Fruit fly (Drosophila melanogaster) whole organism, embryonic: ENCODE measurements around the gene CG10301.

Experiments
- Atf3 ChIP-seq: fragments of 200-800 bp; sonication (Bioruptor generic); optimal IDR thresholded peaks from 3 replicates; lab custom pipeline; 2016; ENCODE audit warnings: missing biosample characterization, missing genetic modification characterization
- Blimp-1 ChIP-seq: fragments of 200-800 bp; sonication (Bioruptor generic); optimal IDR thresholded peaks from 3 replicates; lab custom pipeline; 2018; ENCODE audit warnings: missing biosample characterization, missing genetic modification characterization, mild to moderate bottlenecking, moderate library complexity, missing genetic modification reagents
- BtbVII ChIP-seq: fragments of 200-800 bp; sonication (Bioruptor generic); optimal IDR thresholded peaks from 3 replicates; lab custom pipeline; 2017; ENCODE audit warnings: missing biosample characterization, mild to moderate bottlenecking, missing genetic modification characterization
- C15 ChIP-seq: fragments of 200-800 bp; sonication (Bioruptor generic); IDR thresholded peaks from 3 replicates; pipeline ENCODE4 v1.3.6; 2022; ENCODE audit warnings: missing biosample characterization, missing genetic modification characterization
- CG12219 ChIP-seq: fragments of 200-800 bp; sonication (Bioruptor generic); optimal IDR thresholded peaks from 3 replicates; lab custom pipeline; 2018; ENCODE audit warnings: missing biosample characterization, mild to moderate bottlenecking, missing genetic modification characterization
- CG13894 ChIP-seq: fragments of 200-800 bp; sonication (Bioruptor generic); optimal IDR thresholded peaks from 3 replicates; lab custom pipeline; 2018; ENCODE audit warnings: missing biosample characterization, mild to moderate bottlenecking, missing genetic modification characterization, moderate library complexity
- CG14667 ChIP-seq: fragments of 200-800 bp; sonication (Bioruptor generic); IDR thresholded peaks from 2 replicates; pipeline ENCODE4 v1.3.6; 2022; ENCODE audit warnings: missing biosample characterization, missing genetic modification characterization
- CG1647 ChIP-seq: fragments of 200-800 bp; sonication (Bioruptor generic); optimal IDR thresholded peaks from 3 replicates; lab custom pipeline; 2016; ENCODE audit warnings: missing biosample characterization, missing genetic modification characterization
- CG17359 ChIP-seq: fragments of 200-800 bp; sonication (Bioruptor generic); optimal IDR thresholded peaks from 3 replicates; lab custom pipeline; 2018; ENCODE audit warnings: missing biosample characterization, mild to moderate bottlenecking, missing genetic modification characterization, moderate library complexity
- CG17568 ChIP-seq: fragments of 200-800 bp; sonication (Bioruptor generic); optimal IDR thresholded peaks from 2 replicates; lab custom pipeline; 2018; ENCODE audit warnings: missing biosample characterization, mild to moderate bottlenecking, missing genetic modification characterization, moderate library complexity
- CG42726 ChIP-seq: fragments of 200-800 bp; sonication (Bioruptor generic); IDR thresholded peaks from 2 replicates; pipeline ENCODE4 v1.3.6; 2022; ENCODE audit warnings: missing biosample characterization, missing genetic modification characterization; ENCODE audit not compliant: partially characterized antibody
- CG4404 ChIP-seq: fragments of 200-800 bp; sonication (Bioruptor generic); IDR thresholded peaks from 2 replicates; pipeline ENCODE4 v1.3.6; 2022; ENCODE audit warnings: missing biosample characterization, missing genetic modification characterization
- CG4707 ChIP-seq: fragments of 200-800 bp; sonication (Bioruptor generic); optimal IDR thresholded peaks from 2 replicates; lab custom pipeline; 2018; ENCODE audit warnings: missing biosample characterization, mild to moderate bottlenecking, missing genetic modification characterization, moderate library complexity
- CG4730 ChIP-seq: fragments of 200-800 bp; sonication (Bioruptor generic); IDR thresholded peaks from 2 replicates; pipeline ENCODE4 v1.3.6; 2022; ENCODE audit warnings: missing biosample characterization, missing genetic modification characterization
- CG6175 ChIP-seq: fragments of 200-800 bp; sonication (Bioruptor generic); IDR thresholded peaks from 3 replicates; pipeline ENCODE4 v1.3.6; 2022; ENCODE audit warnings: missing biosample characterization, missing genetic modification characterization
- CG6272 ChIP-seq: fragments of 200-800 bp; sonication (Bioruptor generic); IDR thresholded peaks from 2 replicates; pipeline ENCODE4 v1.3.6; 2022; ENCODE audit warnings: missing biosample characterization, missing genetic modification characterization
- CG6683 ChIP-seq: fragments of 200-800 bp; sonication (Bioruptor generic); optimal IDR thresholded peaks from 2 replicates; lab custom pipeline; 2017; ENCODE audit warnings: missing biosample characterization, mild to moderate bottlenecking, missing genetic modification characterization, missing genetic modification reagents
- CG8388 ChIP-seq: fragments of 200-800 bp; sonication (Bioruptor generic); optimal IDR thresholded peaks from 2 replicates; lab custom pipeline; 2019; ENCODE audit warnings: missing biosample characterization, mild to moderate bottlenecking, missing genetic modification characterization, moderate library complexity
- CG8765 ChIP-seq: fragments of 200-800 bp; sonication (Bioruptor generic); IDR thresholded peaks from 2 replicates; pipeline ENCODE4 v1.3.6; 2022; ENCODE audit warnings: missing biosample characterization, missing genetic modification characterization
- Dfd ChIP-seq, 2 experiments: fragments of >200 bp; optimal IDR thresholded peaks; 2 replicates each; lab custom pipeline; 2017; ENCODE audit warnings: missing biosample characterization in 2 of 2, missing genetic modification characterization in 2 of 2
- Dip2 ChIP-seq: fragments of 200-800 bp; sonication (Bioruptor generic); IDR thresholded peaks from 2 replicates; pipeline ENCODE4 v1.3.6; 2022; ENCODE audit warnings: missing biosample characterization, missing genetic modification characterization
- E2f2 ChIP-seq: fragments of 200-800 bp; sonication (Bioruptor generic); IDR thresholded peaks from 2 replicates; pipeline ENCODE4 v1.3.6; 2022; ENCODE audit warnings: missing biosample characterization, missing genetic modification characterization
- HLHmδ ChIP-seq: fragments of 200-800 bp; sonication (Bioruptor generic); optimal IDR thresholded peaks from 2 replicates; lab custom pipeline; 2018; ENCODE audit warnings: missing biosample characterization, mild to moderate bottlenecking, missing genetic modification characterization, moderate library complexity
- HmgD ChIP-seq: fragments of 200-800 bp; sonication (Bioruptor generic); optimal IDR thresholded peaks from 3 replicates; lab custom pipeline; 2016; ENCODE audit warnings: missing biosample characterization, missing genetic modification characterization
- Max ChIP-seq: fragments of 200-800 bp; sonication (Bioruptor generic); optimal IDR thresholded peaks from 2 replicates; lab custom pipeline; 2016; ENCODE audit warnings: missing biosample characterization, mild to moderate bottlenecking, missing genetic modification characterization
- Myb ChIP-seq: fragments of 200-800 bp; sonication (Bioruptor generic); optimal IDR thresholded peaks from 2 replicates; lab custom pipeline; 2016; ENCODE audit warnings: missing biosample characterization, missing genetic modification characterization
- Nf-YA ChIP-seq: fragments of 200-800 bp; sonication (Bioruptor generic); IDR thresholded peaks from 2 replicates; pipeline ENCODE4 v1.3.6; 2022; ENCODE audit warnings: missing biosample characterization, missing genetic modification characterization
- PHDP ChIP-seq: fragments of 200-800 bp; sonication (Bioruptor generic); optimal IDR thresholded peaks from 3 replicates; lab custom pipeline; 2018; ENCODE audit warnings: missing biosample characterization, mild to moderate bottlenecking, missing genetic modification characterization, moderate library complexity
- Rx ChIP-seq: fragments of 200-800 bp; sonication (Bioruptor generic); IDR thresholded peaks from 2 replicates; pipeline ENCODE4 v1.3.6; 2022; ENCODE audit warnings: missing biosample characterization, missing genetic modification characterization
- Scr ChIP-seq: fragments of 200-800 bp; sonication (Bioruptor generic); IDR thresholded peaks from 2 replicates; pipeline ENCODE4 v1.3.6; 2022; ENCODE audit warnings: missing biosample characterization, missing genetic modification characterization; ENCODE audit not compliant: partially characterized antibody
- al ChIP-seq: fragments of 200-800 bp; sonication (Bioruptor generic); IDR thresholded peaks from 2 replicates; pipeline ENCODE4 v1.3.6; 2022; ENCODE audit warnings: missing biosample characterization, missing genetic modification characterization
- ato ChIP-seq: fragments of 200-800 bp; sonication (Bioruptor generic); IDR thresholded peaks from 2 replicates; pipeline ENCODE4 v1.3.6; 2022; ENCODE audit warnings: missing biosample characterization, missing genetic modification characterization; ENCODE audit not compliant: partially characterized antibody
- az2 ChIP-seq: fragments of 200-800 bp; sonication (Bioruptor generic); optimal IDR thresholded peaks from 3 replicates; lab custom pipeline; 2016; ENCODE audit warnings: missing biosample characterization, missing genetic modification characterization
- dimm ChIP-seq: fragments of 200-800 bp; sonication (Bioruptor generic); IDR thresholded peaks from 2 replicates; pipeline ENCODE4 v1.3.6; 2022; ENCODE audit warnings: missing biosample characterization, missing genetic modification characterization
- esg ChIP-seq: fragments of 200-800 bp; sonication (Bioruptor generic); conservative IDR thresholded peaks from 2 replicates; pipeline ENCODE4 v1.3.6; 2022; ENCODE audit warnings: missing biosample characterization, missing genetic modification characterization
- eve ChIP-seq, 2 experiments: fragments of >200 bp; optimal IDR thresholded peaks; 2 replicates each; lab custom pipeline; 2017; ENCODE audit warnings: missing biosample characterization in 2 of 2, missing genetic modification characterization in 2 of 2
- ewg ChIP-seq: fragments of 200-800 bp; sonication (Bioruptor generic); optimal IDR thresholded peaks from 3 replicates; lab custom pipeline; 2017; ENCODE audit warnings: mild to moderate bottlenecking, missing biosample characterization, missing genetic modification reagents, missing genetic modification characterization
- gsb-n ChIP-seq: fragments of 200-800 bp; sonication (Bioruptor generic); optimal IDR thresholded peaks from 3 replicates; lab custom pipeline; 2018; ENCODE audit warnings: missing biosample characterization, mild to moderate bottlenecking, missing genetic modification characterization
- hbn ChIP-seq: fragments of 200-800 bp; sonication (Bioruptor generic); IDR thresholded peaks from 2 replicates; pipeline ENCODE4 v1.3.6; 2022; ENCODE audit warnings: missing biosample characterization, missing genetic modification characterization; ENCODE audit not compliant: partially characterized antibody
- hkb ChIP-seq, 2 experiments: fragments of 200-800 bp in 1 of 2; fragments of >200 bp in 1 of 2; sonication (Bioruptor generic) in 1 of 2; IDR thresholded peaks in 1 of 2; optimal IDR thresholded peaks in 1 of 2; 2 replicates each; pipeline versions ENCODE4 v1.3.6 to Lab custom; 2017 to 2022; ENCODE audit warnings: missing biosample characterization in 1 of 2, missing genetic modification characterization in 1 of 2
- insv ChIP-seq, 2 experiments: fragments of 200-800 bp; sonication (Bioruptor generic); optimal IDR thresholded peaks; 3 replicates each; lab custom pipeline; 2016 to 2018; ENCODE audit warnings: missing biosample characterization in 2 of 2, missing genetic modification characterization in 2 of 2
- lmd ChIP-seq: fragments of 200-800 bp; sonication (Bioruptor generic); IDR thresholded peaks from 2 replicates; pipeline ENCODE4 v1.3.6; 2022; ENCODE audit warnings: missing biosample characterization, missing genetic modification characterization
- mld ChIP-seq: fragments of 200-800 bp; sonication (Bioruptor generic); IDR thresholded peaks from 3 replicates; pipeline ENCODE4 v1.3.6; 2022; ENCODE audit warnings: missing biosample characterization, missing genetic modification characterization; ENCODE audit not compliant: partially characterized antibody
- nerfin-1 ChIP-seq: fragments of 200-800 bp; sonication (Bioruptor generic); optimal IDR thresholded peaks from 3 replicates; lab custom pipeline; 2019; ENCODE audit warnings: missing biosample characterization, mild to moderate bottlenecking, missing genetic modification characterization, moderate library complexity
- pita ChIP-seq: fragments of 200-800 bp; sonication (Bioruptor generic); optimal IDR thresholded peaks from 2 replicates; lab custom pipeline; 2017; ENCODE audit warnings: missing biosample characterization, mild to moderate bottlenecking, missing genetic modification characterization
- rib ChIP-seq: fragments of 200-800 bp; sonication (Bioruptor generic); IDR thresholded peaks from 2 replicates; pipeline ENCODE4 v1.3.6; 2022; ENCODE audit warnings: missing biosample characterization, missing genetic modification characterization
- sim ChIP-seq: fragments of 200-800 bp; sonication (Bioruptor generic); IDR thresholded peaks from 2 replicates; pipeline ENCODE4 v1.3.6; 2022; ENCODE audit warnings: missing biosample characterization, missing genetic modification characterization
- slp2 ChIP-seq: fragments of 200-800 bp; sonication (Bioruptor generic); optimal IDR thresholded peaks from 2 replicates; lab custom pipeline; 2016; ENCODE audit warnings: missing biosample characterization, missing genetic modification characterization
- tll ChIP-seq, 2 experiments: fragments of 200-800 bp in 1 of 2; fragments of >200 bp in 1 of 2; sonication (Bioruptor generic) in 1 of 2; optimal IDR thresholded peaks; 2 replicates each; lab custom pipeline; 2017 to 2019; ENCODE audit warnings: missing biosample characterization in 2 of 2, missing genetic modification characterization in 2 of 2, mild to moderate bottlenecking in 1 of 2, moderate library complexity in 1 of 2

The CG10301 gene

DNA sequence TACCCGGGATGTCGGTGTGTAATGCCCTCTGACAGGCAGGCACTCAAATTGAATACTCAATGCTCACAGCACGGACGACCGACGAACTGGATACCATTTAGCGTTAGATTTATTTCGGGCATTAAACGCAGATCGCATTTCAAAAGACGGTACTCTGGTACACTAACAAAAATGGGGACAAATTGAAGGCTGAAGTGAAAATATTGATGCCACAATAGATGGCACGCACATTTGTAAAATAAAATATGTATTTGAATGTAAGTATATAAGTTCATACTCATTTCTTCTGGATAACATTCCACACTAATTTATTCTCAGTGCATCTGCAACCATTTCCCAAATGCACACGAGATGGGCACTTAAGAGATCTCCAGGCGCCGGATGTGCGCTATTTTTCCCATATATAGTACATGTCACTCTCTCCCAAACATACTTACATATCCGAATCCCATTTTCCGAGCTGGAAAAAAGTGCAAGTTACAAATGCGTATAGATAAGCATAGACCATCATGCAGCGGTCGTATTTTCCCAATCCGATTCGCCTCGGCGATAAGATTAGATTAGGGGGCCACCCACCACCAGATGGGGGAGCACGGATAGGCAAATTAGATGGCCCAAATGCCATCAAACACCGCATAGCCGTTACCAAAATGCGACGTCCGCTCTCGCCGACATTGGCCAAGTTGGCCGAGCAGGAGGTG lies at the start of gene CG10301 (continued):
- TF ChIP-seq Myb (GFP tag; lab: Kevin White, UChicago) (no peak), CG4730 (GFP tag; lab: Robert Waterston, UW) (no peak), CG4707 (GFP tag; lab: Kevin White, UChicago) (peak; percentile 21), esg (GFP tag; lab: Robert Waterston, UW) (peak; percentile 52), hkb (optimal IDR thresholded peaks at IDR 0.05; lab: Kevin White, UChicago) (no peak), hkb (GFP tag; IDR thresholded peaks at IDR 0.05; lab: Robert Waterston, UW) (peak; percentile 55; the same call in 1 of the 2 replicates), CG12219 (peak; percentile 59), az2 (GFP tag; lab: Kevin White, UChicago) (peak; percentile 64), CG1647 (GFP tag; lab: Kevin White, UChicago) (peak; percentile 25), pita (GFP tag; lab: Kevin White, UChicago) (no peak), nerfin-1 (peak; percentile 45), Nf-YA (GFP tag; lab: Robert Waterston, UW) (no peak), Scr (GFP tag; lab: Robert Waterston, UW) (no peak), mld (no peak), CG14667 (peak; percentile 56), sim (peak; percentile 31; the same call in 1 of the 2 replicates), CG17568 (GFP tag; lab: Kevin White, UChicago) (no peak), HmgD (GFP tag; lab: Kevin White, UChicago) (no peak), tll (GFP tag; optimal IDR thresholded peaks at IDR 0.05; lab: Kevin White, UChicago) (no peak), ewg (GFP tag; lab: Kevin White, UChicago) (peak; percentile 56), slp2 (GFP tag; lab: Kevin White, UChicago) (peak; percentile 1), Rx (GFP tag; lab: Robert Waterston, UW) (peak; percentile 39), Max (peak; percentile 20), Blimp-1 (peak; percentile 67), PHDP (tag; lab: Kevin White, UChicago) (peak; percentile 37), al (GFP tag; lab: Robert Waterston, UW) (no peak), hbn (GFP tag; lab: Robert Waterston, UW) (no peak), rib (GFP tag; lab: Robert Waterston, UW) (no peak), HLHmδ (GFP tag; lab: Kevin White, UChicago) (no peak), gsb-n (tag; lab: Kevin White, UChicago) (peak; percentile 48), CG8765 (peak; percentile 81), CG6272 (GFP tag; lab: Robert Waterston, UW) (0 out of 2 replicates have a peak, but pooled peaks have one; percentile 7), CG6683 (GFP tag; lab: Kevin White, UChicago) (no peak), eve (GFP tag; optimal IDR thresholded peaks at IDR 0.05; lab: Kevin White, UChicago) (peak; percentile 63 to 67), CG13894 (tag; lab: Kevin White, UChicago) (no peak), C15 (no peak), insv (GFP tag; optimal IDR thresholded peaks at IDR 0.05; lab: Kevin White, UChicago) (no peak), lmd (GFP tag; lab: Robert Waterston, UW) (peak; percentile 62), Dfd (GFP tag; optimal IDR thresholded peaks at IDR 0.05; lab: Kevin White, UChicago) (no peak), BtbVII (GFP tag; lab: Kevin White, UChicago) (no peak), CG8388 (GFP tag; lab: Kevin White, UChicago) (peak; percentile 65), CG6175 (GFP tag; lab: Robert Waterston, UW) (no peak), E2f2 (peak; percentile 34; the same call in 1 of the 2 replicates), dimm (GFP tag; lab: Robert Waterston, UW) (no peak; the same call in 1 of the 2 replicates), ato (GFP tag; lab: Robert Waterston, UW) (no peak), Atf3 (GFP tag; lab: Kevin White, UChicago) (peak; percentile 17), CG42726 (GFP tag; lab: Robert Waterston, UW) (no peak), Dip2 (GFP tag; lab: Robert Waterston, UW) (no peak), CG17359 (tag; lab: Kevin White, UChicago) (peak; percentile 64), CG4404 (GFP tag; lab: Robert Waterston, UW) (peak; percentile 84)
